Worm (Caenorhabditis elegans): ENCODE data around the gene F54H12.4.
A peak's percentile ranks its signal among the peaks of the same experiment; 100 is the strongest.

F54H12.4 gene

DNA sequence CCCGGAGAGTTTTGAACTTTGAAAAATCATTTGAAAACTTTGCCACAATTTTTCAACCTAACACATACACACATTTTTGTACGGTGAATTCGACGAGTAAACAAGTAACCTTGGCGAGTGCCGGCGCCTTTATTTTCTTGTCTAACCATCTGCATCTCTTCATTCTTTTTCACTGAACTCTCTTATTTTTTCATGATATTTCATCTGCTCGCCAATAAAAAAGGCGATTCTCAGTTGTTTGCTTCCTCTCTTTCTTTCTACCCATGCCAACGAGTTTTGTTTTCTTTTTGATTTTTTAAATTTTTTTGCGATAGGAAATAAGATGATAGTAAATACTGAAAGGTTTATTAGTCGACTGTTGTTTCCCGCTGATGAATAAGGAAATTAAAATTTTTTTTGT lies 16.2 kb upstream of the F54H12.4 start:
- TF ChIP-seq B0261.1 (tag; optimal IDR thresholded peaks at IDR 0.05) (peak; percentile 41), pha-4 (tag; optimal IDR thresholded peaks at IDR 0.05) (peak; percentile 14), nhr-80 (tag; optimal IDR thresholded peaks at IDR 0.05) (peak; percentile 38), hmg-1.2 (GFP tag; IDR thresholded peaks at IDR 0.05) (peak; percentile 93), ZK185.1 (tag; optimal IDR thresholded peaks at IDR 0.05; ENCODE audit: poor library complexity, severe bottlenecking) (peak; percentile 33), lin-40 (tag; optimal IDR thresholded peaks at IDR 0.05) (peak; percentile 15), attf-5 (GFP tag; optimal IDR thresholded peaks at IDR 0.05) (peak; percentile 59), F52B5.7 (tag; optimal IDR thresholded peaks at IDR 0.05) (no peak), dpff-1 (tag; optimal IDR thresholded peaks at IDR 0.05) (no peak), ztf-3 (GFP tag; optimal IDR thresholded peaks at IDR 0.05) (no peak), pbrm-1 (GFP tag; IDR thresholded peaks at IDR 0.05) (peak; percentile 38)

DNA sequence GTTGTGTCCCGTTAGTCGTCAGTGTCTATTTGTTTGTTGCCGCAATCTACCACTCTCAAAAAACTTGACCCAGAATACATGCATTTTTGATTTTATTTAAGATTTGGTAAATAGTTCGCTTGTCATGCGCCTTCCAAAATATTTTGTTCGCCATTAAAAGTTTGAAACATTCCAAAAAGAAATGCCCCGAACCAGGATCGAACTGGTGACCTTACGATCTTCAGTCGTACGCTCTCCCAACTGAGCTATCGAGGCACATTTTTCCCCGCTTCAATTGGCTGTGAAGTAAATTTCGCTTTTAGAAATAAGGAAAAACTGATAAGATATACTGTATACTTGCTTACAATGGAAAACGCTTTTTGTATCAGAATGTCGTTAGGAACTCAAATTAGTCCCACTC lies 15.7 kb upstream of the F54H12.4 start:
- TF ChIP-seq ama-1 (optimal IDR thresholded peaks at IDR 0.05) (no peak), ama-1 (GFP tag; optimal IDR thresholded peaks at IDR 0.05) (no peak), tbp1 (GFP tag; optimal IDR thresholded peaks at IDR 0.05) (peak; percentile 86), madf-8 (GFP tag; conservative IDR thresholded peaks at IDR 0.05) (no peak), T07F8.4 (tag; optimal IDR thresholded peaks at IDR 0.05) (no peak), lin-54 (GFP tag; optimal IDR thresholded peaks at IDR 0.05) (peak; percentile 26), lsl-1 (GFP tag; optimal IDR thresholded peaks at IDR 0.05) (peak; percentile 7), ztf-26 (tag; optimal IDR thresholded peaks at IDR 0.05) (peak; percentile 13), rpc-1 (optimal IDR thresholded peaks at IDR 0.05) (peak; percentile 60), rpc-1 (tag; optimal IDR thresholded peaks at IDR 0.05) (peak; percentile 68), lin-26 (GFP tag; IDR thresholded peaks at IDR 0.05) (peak; percentile 66), C17E4.6 (GFP tag; IDR thresholded peaks at IDR 0.05) (no peak), aptf-3 (GFP tag; IDR thresholded peaks at IDR 0.05) (0 out of 2 replicates have a peak, but pooled peaks have one; percentile 13), rcor-1 (GFP tag; IDR thresholded peaks at IDR 0.05) (0 out of 2 replicates have a peak, but pooled peaks have one; percentile 20), B0261.1 (tag; optimal IDR thresholded peaks at IDR 0.05) (peak; percentile 64), ztf-18 (tag; optimal IDR thresholded peaks at IDR 0.05) (peak; percentile 35), cebp-1 (GFP tag; IDR thresholded peaks at IDR 0.05) (no peak), cebp-1 (tag; optimal IDR thresholded peaks at IDR 0.05) (peak; percentile 9), ekl-4 (GFP tag; IDR thresholded peaks at IDR 0.05) (peak; percentile 47; the same call in 1 of the 2 replicates), F49E8.2 (tag; optimal IDR thresholded peaks at IDR 0.05; ENCODE audit: insufficient read depth) (no peak), D2030.7 (GFP tag; IDR thresholded peaks at IDR 0.05) (peak; percentile 17; the same call in 1 of the 2 replicates), madf-6 (GFP tag; IDR thresholded peaks at IDR 0.05) (peak; percentile 61; the same call in 1 of the 2 replicates), die-1 (tag; optimal IDR thresholded peaks at IDR 0.05) (peak; percentile 17), hsf-1 (GFP tag; IDR thresholded peaks at IDR 0.05) (no peak), nhr-80 (tag; optimal IDR thresholded peaks at IDR 0.05) (peak; percentile 10), Y67H2A.10 (GFP tag; conservative IDR thresholded peaks at IDR 0.05) (no peak)

DNA sequence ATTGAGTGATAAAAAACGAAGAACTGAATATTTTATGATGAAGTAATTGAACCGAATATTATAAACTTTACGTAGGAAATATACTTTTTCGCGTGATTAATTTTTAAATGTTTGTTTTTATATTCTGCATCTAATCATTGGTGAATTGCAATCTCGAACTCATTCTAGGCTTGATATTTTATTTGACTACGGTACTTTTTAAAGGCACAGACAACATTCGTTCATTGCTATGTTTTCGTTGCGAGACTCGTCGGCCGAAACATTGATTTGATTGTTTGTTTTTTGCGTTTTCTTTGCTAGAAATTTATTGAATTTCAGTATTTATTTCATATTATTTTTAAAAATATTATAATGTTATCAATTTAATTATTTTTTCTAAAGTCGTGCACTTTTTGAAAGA lies 15.2 kb upstream of the F54H12.4 start, which contains the start of gene C06G4.4:
Gene C06G4.4, minus strand, starts transcription at position 36 of the 400 bp plus-strand sequence.
- peak; percentile 29 for TF ChIP-seq xnd-1 (tag; optimal IDR thresholded peaks at IDR 0.05)
- peak; percentile 81 for TF ChIP-seq madf-6 (GFP tag; IDR thresholded peaks at IDR 0.05)
- peak; percentile 77 for TF ChIP-seq madf-8 (GFP tag; conservative IDR thresholded peaks at IDR 0.05)
- peak in 1 of 3 experiments; percentile 10 for TF ChIP-seq lin-35 (GFP tag; optimal IDR thresholded peaks at IDR 0.05)
- peak; percentile 45; the same call in 1 of the 2 replicates for TF ChIP-seq F33H1.4 (GFP tag; IDR thresholded peaks at IDR 0.05)
- no peak for TF ChIP-seq hrde-1 (tag; optimal IDR thresholded peaks at IDR 0.05; ENCODE audit: borderline replicate concordance)
- peak; percentile 2 for TF ChIP-seq dpl-1 (GFP tag; optimal IDR thresholded peaks at IDR 0.05)
- TF ChIP-seq K11D2.4 (GFP tag; IDR thresholded peaks at IDR 0.05), result no peak
- peak; percentile 70 for TF ChIP-seq lsl-1 (GFP tag; optimal IDR thresholded peaks at IDR 0.05)
- no peak for TF ChIP-seq nhr-179 (tag; optimal IDR thresholded peaks at IDR 0.05)
- TF ChIP-seq ztf-22 (GFP tag; optimal IDR thresholded peaks at IDR 0.05), result no peak
